Fruit fly (Drosophila melanogaster) whole organism, prepupa: ENCODE measurements around the gene Bicra.

Source experiments
- Blimp-1 ChIP-seq: fragments of 200-800 bp; sonication (Bioruptor generic); optimal IDR thresholded peaks from 3 replicates; lab custom pipeline; 2017; ENCODE audit warnings: missing biosample characterization, missing genetic modification characterization, mild to moderate bottlenecking, moderate library complexity, missing genetic modification reagents
- CG10631 ChIP-seq: fragments of 200-800 bp; sonication (Bioruptor generic); optimal IDR thresholded peaks from 2 replicates; lab custom pipeline; 2016; ENCODE audit warnings: missing biosample characterization, missing genetic modification characterization
- CG11294 ChIP-seq: fragments of 200-800 bp; sonication (Bioruptor generic); IDR thresholded peaks from 2 replicates; pipeline ENCODE4 v1.3.6; 2022; ENCODE audit warnings: missing biosample characterization, missing genetic modification characterization
- CG11762 ChIP-seq: fragments of 200-800 bp; sonication (Bioruptor generic); optimal IDR thresholded peaks from 3 replicates; lab custom pipeline; 2016; ENCODE audit warnings: missing biosample characterization, missing genetic modification characterization; ENCODE audit not compliant: insufficient read depth
- CG11902 ChIP-seq: fragments of 200-800 bp; sonication (Bioruptor generic); optimal IDR thresholded peaks from 3 replicates; lab custom pipeline; 2016; ENCODE audit warnings: missing biosample characterization, missing genetic modification characterization
- CG15336 ChIP-seq: fragments of 200-800 bp; sonication (Bioruptor generic); IDR thresholded peaks from 2 replicates; pipeline ENCODE4 v1.3.6; 2022; ENCODE audit warnings: missing biosample characterization, missing genetic modification characterization
- CG1621 ChIP-seq: fragments of 200-800 bp; sonication (Bioruptor generic); optimal IDR thresholded peaks from 3 replicates; lab custom pipeline; 2018; ENCODE audit warnings: missing biosample characterization, mild to moderate bottlenecking, missing genetic modification characterization
- CG16779 ChIP-seq: fragments of 200-800 bp; sonication (Bioruptor generic); optimal IDR thresholded peaks from 3 replicates; lab custom pipeline; 2017; ENCODE audit warnings: missing biosample characterization, mild to moderate bottlenecking, missing genetic modification characterization
- CG3032 ChIP-seq: fragments of 200-800 bp; optimal IDR thresholded peaks from 2 replicates; lab custom pipeline; 2019; ENCODE audit warnings: missing biosample characterization, mild to moderate bottlenecking, missing genetic modification characterization, moderate library complexity
- CG31627 ChIP-seq: fragments of 200-800 bp; sonication (Bioruptor generic); optimal IDR thresholded peaks from 3 replicates; lab custom pipeline; 2016; ENCODE audit warnings: missing biosample characterization, missing genetic modification characterization
- CG32006 ChIP-seq: fragments of 200-800 bp; sonication (Bioruptor generic); optimal IDR thresholded peaks from 3 replicates; lab custom pipeline; 2017; ENCODE audit warnings: missing biosample characterization, mild to moderate bottlenecking, missing genetic modification characterization
- CG34406 ChIP-seq: fragments of 200-800 bp; sonication (Bioruptor generic); optimal IDR thresholded peaks from 3 replicates; lab custom pipeline; 2016; ENCODE audit warnings: missing biosample characterization, missing genetic modification characterization
- CG3919 ChIP-seq: fragments of 200-800 bp; sonication (Bioruptor generic); optimal IDR thresholded peaks from 3 replicates; lab custom pipeline; 2016; ENCODE audit warnings: missing biosample characterization, missing genetic modification characterization
- CG4318 ChIP-seq: fragments of 200-800 bp; sonication (Bioruptor generic); optimal IDR thresholded peaks from 3 replicates; lab custom pipeline; 2017; ENCODE audit warnings: missing biosample characterization, mild to moderate bottlenecking, missing genetic modification characterization
- CG6163 ChIP-seq: fragments of 200-800 bp; sonication (Bioruptor generic); IDR thresholded peaks from 3 replicates; pipeline ENCODE4 v1.3.6; 2022; ENCODE audit warnings: missing biosample characterization, missing genetic modification characterization
- CG6276 ChIP-seq: fragments of 200-800 bp; sonication (Bioruptor generic); optimal IDR thresholded peaks from 2 replicates; lab custom pipeline; 2017; ENCODE audit warnings: missing biosample characterization, mild to moderate bottlenecking, missing genetic modification characterization
- CG6792 ChIP-seq: fragments of 200-800 bp; sonication (Bioruptor generic); optimal IDR thresholded peaks from 3 replicates; lab custom pipeline; 2016; ENCODE audit warnings: missing biosample characterization, missing genetic modification characterization
- CG6808 ChIP-seq: fragments of 200-800 bp; sonication (Bioruptor generic); optimal IDR thresholded peaks from 3 replicates; lab custom pipeline; 2017; ENCODE audit warnings: missing biosample characterization, missing genetic modification characterization, mild to moderate bottlenecking, moderate library complexity, missing genetic modification reagents
- CG7368 ChIP-seq: fragments of 200-800 bp; sonication (Bioruptor generic); optimal IDR thresholded peaks from 3 replicates; lab custom pipeline; 2016; ENCODE audit warnings: missing biosample characterization, missing genetic modification characterization
- CG8319 ChIP-seq: fragments of 200-800 bp; sonication (Bioruptor generic); optimal IDR thresholded peaks from 3 replicates; lab custom pipeline; 2016; ENCODE audit warnings: missing biosample characterization, missing genetic modification characterization
- CG8632 ChIP-seq: fragments of 200-800 bp; sonication (Bioruptor generic); optimal IDR thresholded peaks from 3 replicates; lab custom pipeline; 2016; ENCODE audit warnings: missing biosample characterization, missing genetic modification characterization
- CG9139 ChIP-seq: fragments of 200-800 bp; sonication (Bioruptor generic); optimal IDR thresholded peaks from 3 replicates; lab custom pipeline; 2017; ENCODE audit warnings: missing biosample characterization, mild to moderate bottlenecking, missing genetic modification characterization
- Eip75B ChIP-seq: fragments of 200-800 bp; sonication (Bioruptor generic); optimal IDR thresholded peaks from 3 replicates; lab custom pipeline; 2016; ENCODE audit warnings: missing biosample characterization, missing genetic modification characterization
- Eip78C ChIP-seq: fragments of 200-800 bp; sonication (Bioruptor generic); peaks from one replicate; lab custom pipeline; 2016; ENCODE audit warnings: missing biosample characterization, missing genetic modification characterization
- Eip93F ChIP-seq: fragments of 200-800 bp; sonication (Bioruptor generic); optimal IDR thresholded peaks from 2 replicates; lab custom pipeline; 2016; ENCODE audit warnings: missing biosample characterization, mild to moderate bottlenecking, missing genetic modification characterization
- Ets21C ChIP-seq: fragments of 200-800 bp; sonication (Bioruptor generic); optimal IDR thresholded peaks from 3 replicates; lab custom pipeline; 2016; ENCODE audit warnings: missing biosample characterization, missing genetic modification characterization
- Gug ChIP-seq: fragments of 200-800 bp; sonication (Bioruptor generic); IDR thresholded peaks from 2 replicates; pipeline ENCODE4 v1.3.6; 2022; ENCODE audit warnings: missing biosample characterization, missing genetic modification characterization
- Hr38 ChIP-seq: sonication (Bioruptor generic); optimal IDR thresholded peaks from 2 replicates; lab custom pipeline; 2016; ENCODE audit warnings: missing biosample characterization, missing genetic modification characterization
- Hr39 ChIP-seq: fragments of 200-800 bp; sonication (Bioruptor generic); optimal IDR thresholded peaks from 2 replicates; lab custom pipeline; 2016; ENCODE audit warnings: missing biosample characterization, missing genetic modification characterization
- Lpt ChIP-seq: fragments of 200-800 bp; sonication (Bioruptor generic); optimal IDR thresholded peaks from 3 replicates; lab custom pipeline; 2016; ENCODE audit warnings: missing biosample characterization, missing genetic modification characterization
- Met ChIP-seq: fragments of 200-800 bp; sonication (Bioruptor generic); optimal IDR thresholded peaks from 3 replicates; lab custom pipeline; 2016; ENCODE audit warnings: missing biosample characterization, missing genetic modification characterization
- OdsH ChIP-seq: fragments of 200-800 bp; sonication (Bioruptor generic); optimal IDR thresholded peaks from 3 replicates; lab custom pipeline; 2016; ENCODE audit warnings: missing biosample characterization, missing genetic modification characterization
- Smox ChIP-seq: fragments of 200-800 bp; sonication (Bioruptor generic); optimal IDR thresholded peaks from 3 replicates; lab custom pipeline; 2016; ENCODE audit warnings: missing biosample characterization, missing genetic modification characterization
- Sox102F ChIP-seq: fragments of 200-800 bp; sonication (Bioruptor generic); optimal IDR thresholded peaks from 2 replicates; lab custom pipeline; 2016; ENCODE audit warnings: missing biosample characterization, mild to moderate bottlenecking, missing genetic modification characterization
- Sox15 ChIP-seq: fragments of 200-800 bp; sonication (Bioruptor generic); optimal IDR thresholded peaks from 3 replicates; lab custom pipeline; 2016; ENCODE audit warnings: missing biosample characterization, missing genetic modification characterization
- acj6 ChIP-seq: fragments of 200-800 bp; sonication (Bioruptor generic); optimal IDR thresholded peaks from 3 replicates; lab custom pipeline; 2016; ENCODE audit warnings: missing biosample characterization, missing genetic modification characterization
- cyc ChIP-seq: fragments of 200-800 bp; sonication (Bioruptor generic); optimal IDR thresholded peaks from 3 replicates; lab custom pipeline; 2016; ENCODE audit warnings: missing biosample characterization, missing genetic modification characterization
- dsx ChIP-seq: fragments of 200-800 bp; optimal IDR thresholded peaks from 3 replicates; lab custom pipeline; 2019; ENCODE audit warnings: missing biosample characterization, mild to moderate bottlenecking, missing genetic modification characterization, moderate library complexity; ENCODE audit not compliant: poor library complexity, severe bottlenecking
- eg ChIP-seq: fragments of 200-800 bp; sonication (Bioruptor generic); IDR thresholded peaks from 3 replicates; pipeline ENCODE4 v1.3.6; 2022; ENCODE audit warnings: missing biosample characterization, missing genetic modification characterization
- esn ChIP-seq: fragments of 200-800 bp; sonication (Bioruptor generic); optimal IDR thresholded peaks from 2 replicates; lab custom pipeline; 2016; ENCODE audit warnings: missing biosample characterization, mild to moderate bottlenecking, missing genetic modification characterization, moderate library complexity
- fd59A ChIP-seq: fragments of 200-800 bp; sonication (Bioruptor generic); optimal IDR thresholded peaks from 2 replicates; lab custom pipeline; 2017; ENCODE audit warnings: missing biosample characterization, mild to moderate bottlenecking, missing genetic modification characterization, missing genetic modification reagents
- fd85E ChIP-seq: fragments of 200-800 bp; sonication (Bioruptor generic); optimal IDR thresholded peaks from 3 replicates; lab custom pipeline; 2016; ENCODE audit warnings: missing biosample characterization, missing genetic modification characterization
- fkh ChIP-seq: fragments of 200-800 bp; sonication (Bioruptor generic); optimal IDR thresholded peaks from 3 replicates; lab custom pipeline; 2017; ENCODE audit warnings: missing biosample characterization, mild to moderate bottlenecking, missing genetic modification characterization, moderate library complexity
- lz ChIP-seq: fragments of 200-800 bp; sonication (Bioruptor generic); optimal IDR thresholded peaks from 3 replicates; lab custom pipeline; 2016; ENCODE audit warnings: missing biosample characterization, missing genetic modification characterization
- net ChIP-seq: fragments of 200-800 bp; sonication (Bioruptor generic); optimal IDR thresholded peaks from 3 replicates; lab custom pipeline; 2016; ENCODE audit warnings: missing biosample characterization, missing genetic modification characterization
- salr ChIP-seq, 2 experiments: fragments of 200-800 bp; sonication (Bioruptor generic); optimal IDR thresholded peaks; 3 replicates each; lab custom pipeline; 2016 to 2018; ENCODE audit warnings: missing biosample characterization in 2 of 2, missing genetic modification characterization in 2 of 2, mild to moderate bottlenecking in 1 of 2
- spab ChIP-seq: fragments of 200-800 bp; sonication (Bioruptor generic); optimal IDR thresholded peaks from 2 replicates; lab custom pipeline; 2017; ENCODE audit warnings: missing biosample characterization, mild to moderate bottlenecking, missing genetic modification characterization, missing genetic modification reagents
- ss ChIP-seq, 2 experiments: fragments of 200-800 bp; sonication (Bioruptor generic); optimal IDR thresholded peaks; 2 replicates in 1 of 2; 3 replicates in 1 of 2; lab custom pipeline; 2017 to 2018; ENCODE audit warnings: mild to moderate bottlenecking in 2 of 2, missing biosample characterization in 2 of 2, missing genetic modification characterization in 2 of 2, moderate library complexity in 1 of 2
- svp ChIP-seq: fragments of 200-800 bp; sonication (Bioruptor generic); peaks from one replicate; lab custom pipeline; 2016; ENCODE audit warnings: missing biosample characterization, missing genetic modification characterization
- topi ChIP-seq: fragments of 200-800 bp; sonication (Bioruptor generic); optimal IDR thresholded peaks from 3 replicates; lab custom pipeline; 2016; ENCODE audit warnings: missing biosample characterization, missing genetic modification characterization
- vri ChIP-seq: fragments of 200-800 bp; sonication (Bioruptor generic); optimal IDR thresholded peaks from 3 replicates; lab custom pipeline; 2016; ENCODE audit warnings: missing biosample characterization, mild to moderate bottlenecking, missing genetic modification characterization

The Bicra gene

DNA sequence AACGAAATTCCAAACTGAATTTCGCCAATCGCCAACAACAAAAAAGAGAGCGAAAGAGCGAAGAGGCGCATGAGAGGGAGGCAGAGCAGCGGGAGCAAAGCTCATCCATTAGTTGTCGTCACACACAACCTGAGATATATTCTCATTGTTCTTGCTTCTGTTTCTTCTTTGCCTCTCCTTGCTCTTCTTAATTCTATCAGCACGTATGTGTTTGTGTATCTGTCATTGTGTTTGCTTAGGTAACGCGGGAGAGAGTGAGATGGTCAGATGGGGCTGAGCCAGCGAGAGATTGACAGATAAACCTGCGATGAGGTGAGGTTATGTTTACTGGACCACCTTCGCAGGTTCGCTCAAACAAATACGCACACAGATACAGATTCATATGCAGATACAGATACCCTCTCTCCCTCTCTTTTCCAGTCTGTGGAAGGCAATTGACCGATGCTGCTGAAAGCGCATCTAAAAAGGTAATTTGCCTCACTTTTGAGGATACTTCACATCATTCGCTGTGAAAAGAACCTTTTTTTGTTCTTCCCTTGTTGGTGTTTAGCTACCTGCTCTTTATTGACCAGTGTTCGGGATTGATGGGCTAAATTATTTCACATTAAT is 11.3 kb downstream of the Bicra start:
- TF ChIP-seq eg (GFP tag; lab: Robert Waterston, UW) (0 out of 3 replicates have a peak, but pooled peaks have one; percentile 45), Hr38 (GFP tag; lab: Kevin White, UChicago) (no peak), CG34406 (GFP tag; lab: Kevin White, UChicago) (no peak), CG11762 (GFP tag; lab: Kevin White, UChicago) (no peak), CG10631 (GFP tag; lab: Kevin White, UChicago) (no peak), cyc (GFP tag; lab: Kevin White, UChicago) (no peak), CG1621 (peak; percentile 27), Eip93F (GFP tag; lab: Kevin White, UChicago) (no peak), svp (GFP tag; lab: Kevin White, UChicago) (peak; percentile 95), CG6276 (GFP tag; lab: Kevin White, UChicago) (peak; percentile 15), lz (GFP tag; lab: Kevin White, UChicago) (no peak), CG6808 (GFP tag; lab: Kevin White, UChicago) (peak; percentile 57), OdsH (no peak), Gug (no peak), Sox102F (GFP tag; lab: Kevin White, UChicago) (peak; percentile 44), CG11294 (GFP tag; lab: Robert Waterston, UW) (no peak), CG15336 (GFP tag; lab: Robert Waterston, UW) (peak; percentile 35; the same call in 1 of the 2 replicates), CG3919 (GFP tag; lab: Kevin White, UChicago) (peak; percentile 28), Lpt (peak; percentile 1), salr (GFP tag; optimal IDR thresholded peaks at IDR 0.05; lab: Kevin White, UChicago) (peak in 1 of 2 experiments; percentile 45), CG7368 (GFP tag; lab: Kevin White, UChicago) (peak; percentile 10), CG6163 (GFP tag; lab: Robert Waterston, UW) (0 out of 3 replicates have a peak, but pooled peaks have one; percentile 29), ss (GFP tag; optimal IDR thresholded peaks at IDR 0.05; lab: Kevin White, UChicago) (peak; percentile 52 to 58), Eip78C (GFP tag; lab: Kevin White, UChicago) (peak; percentile 68), CG16779 (tag; lab: Kevin White, UChicago) (no peak), Smox (GFP tag; lab: Kevin White, UChicago) (no peak), Met (GFP tag; lab: Kevin White, UChicago) (no peak), Blimp-1 (peak; percentile 55), fkh (GFP tag; lab: Kevin White, UChicago) (peak; percentile 88), CG8319 (GFP tag; lab: Kevin White, UChicago) (no peak), CG9139 (GFP tag; lab: Kevin White, UChicago) (peak; percentile 57), Ets21C (GFP tag; lab: Kevin White, UChicago) (no peak), CG32006 (GFP tag; lab: Kevin White, UChicago) (no peak), Hr39 (no peak), Eip75B (GFP tag; lab: Kevin White, UChicago) (no peak), net (GFP tag; lab: Kevin White, UChicago) (peak; percentile 20), CG11902 (GFP tag; lab: Kevin White, UChicago) (no peak), fd59A (no peak), spab (GFP tag; lab: Kevin White, UChicago) (peak; percentile 9), topi (peak; percentile 7), CG3032 (peak; percentile 25), CG6792 (GFP tag; lab: Kevin White, UChicago) (no peak), CG31627 (no peak), fd85E (GFP tag; lab: Kevin White, UChicago) (no peak), dsx (GFP tag; lab: Kevin White, UChicago) (peak; percentile 57), esn (GFP tag; lab: Kevin White, UChicago) (peak; percentile 27), CG8632 (GFP tag; lab: Kevin White, UChicago) (no peak), vri (GFP tag; lab: Kevin White, UChicago) (peak; percentile 66), Sox15 (GFP tag; lab: Kevin White, UChicago) (no peak), acj6 (GFP tag; lab: Kevin White, UChicago) (no peak), CG4318 (GFP tag; lab: Kevin White, UChicago) (no peak)
